Worm (Caenorhabditis elegans): Measurements from ENCODE around the gene srj-1.

The srj-1 gene

ce11 chrIV:11965327-11965726, at the start of gene srj-1:
TSS of gene srj-1 (minus strand) at chrIV:11965427.
- TF ChIP-seq aly-1 (tag; optimal IDR thresholded peaks at IDR 0.05), result no peak
- no peak for TF ChIP-seq B0310.2 (tag; optimal IDR thresholded peaks at IDR 0.05)
- no peak for TF ChIP-seq hmg-4 (GFP tag; optimal IDR thresholded peaks at IDR 0.05)
- no peak for TF ChIP-seq flt-1 (GFP tag; IDR thresholded peaks at IDR 0.05)
- TF ChIP-seq pes-1 (GFP tag; IDR thresholded peaks at IDR 0.05), result no peak
- no peak for TF ChIP-seq hnd-1 (tag; optimal IDR thresholded peaks at IDR 0.05)
- TF ChIP-seq ama-1 (optimal IDR thresholded peaks at IDR 0.05), result no peak
- TF ChIP-seq F13C5.2 (tag; optimal IDR thresholded peaks at IDR 0.05), result no peak
- TF ChIP-seq sea-1 (GFP tag; conservative IDR thresholded peaks at IDR 0.05), result no peak
- no peak for TF ChIP-seq hmbx-1 (tag; optimal IDR thresholded peaks at IDR 0.05)
- TF ChIP-seq tbx-11 (GFP tag; IDR thresholded peaks at IDR 0.05), result no peak
- no peak for TF ChIP-seq ets-7 (tag; optimal IDR thresholded peaks at IDR 0.05)
- no peak for TF ChIP-seq tra-4 (tag; optimal IDR thresholded peaks at IDR 0.05)
- TF ChIP-seq tbx-37 (GFP tag; conservative IDR thresholded peaks at IDR 0.05), result no peak
- no peak for TF ChIP-seq ceh-36 (tag; optimal IDR thresholded peaks at IDR 0.05)
- TF ChIP-seq ceh-13 (GFP tag; optimal IDR thresholded peaks at IDR 0.05), result no peak
- no peak for TF ChIP-seq scrt-1 (GFP tag; IDR thresholded peaks at IDR 0.05)

- no peak for TF ChIP-seq ceh-13 (GFP tag; optimal IDR thresholded peaks at IDR 0.05)
- TF ChIP-seq tbx-37 (GFP tag; conservative IDR thresholded peaks at IDR 0.05), result no peak
- TF ChIP-seq sea-1 (GFP tag; conservative IDR thresholded peaks at IDR 0.05), result no peak
- no peak for TF ChIP-seq F13C5.2 (tag; optimal IDR thresholded peaks at IDR 0.05)
- TF ChIP-seq hnd-1 (tag; optimal IDR thresholded peaks at IDR 0.05), result no peak
- no peak for TF ChIP-seq flt-1 (GFP tag; IDR thresholded peaks at IDR 0.05)
- TF ChIP-seq tra-4 (tag; optimal IDR thresholded peaks at IDR 0.05), result no peak
- TF ChIP-seq ets-7 (tag; optimal IDR thresholded peaks at IDR 0.05), result no peak
- no peak for TF ChIP-seq scrt-1 (GFP tag; IDR thresholded peaks at IDR 0.05)
- no peak for TF ChIP-seq ama-1 (optimal IDR thresholded peaks at IDR 0.05)
- TF ChIP-seq pes-1 (GFP tag; IDR thresholded peaks at IDR 0.05), result no peak
- no peak for TF ChIP-seq tbx-11 (GFP tag; IDR thresholded peaks at IDR 0.05)
- no peak for TF ChIP-seq aly-1 (tag; optimal IDR thresholded peaks at IDR 0.05)
- no peak for TF ChIP-seq hmbx-1 (tag; optimal IDR thresholded peaks at IDR 0.05)
- TF ChIP-seq hmg-4 (GFP tag; optimal IDR thresholded peaks at IDR 0.05), result no peak
- TF ChIP-seq ceh-36 (tag; optimal IDR thresholded peaks at IDR 0.05), result no peak
- no peak for TF ChIP-seq B0310.2 (tag; optimal IDR thresholded peaks at IDR 0.05)
Observed at ce11 chrIV:12013120-12013519, 47.9 kb upstream of the srj-1 start, which contains the start of gene spe-17. TSS of gene spe-17 (plus strand) at chrIV:12013420.

ce11 chrIV:12012439-12013003, 47.3 kb upstream of the srj-1 start:
- TF ChIP-seq aly-1 (tag; optimal IDR thresholded peaks at IDR 0.05), result no peak

- TF ChIP-seq aly-1 (tag; optimal IDR thresholded peaks at IDR 0.05) (no peak), sea-1 (GFP tag; conservative IDR thresholded peaks at IDR 0.05) (no peak), ets-7 (tag; optimal IDR thresholded peaks at IDR 0.05) (no peak), ceh-13 (GFP tag; optimal IDR thresholded peaks at IDR 0.05) (no peak), flt-1 (GFP tag; IDR thresholded peaks at IDR 0.05) (no peak), F13C5.2 (tag; optimal IDR thresholded peaks at IDR 0.05) (no peak), pes-1 (GFP tag; IDR thresholded peaks at IDR 0.05) (no peak)
Observed at ce11 chrIV:12010859-12011258, 45.6 kb upstream of the srj-1 start, which contains the start of the genes ZK617.26 and unc-22. TSS of gene ZK617.26 (minus strand) at chrIV:12010959. TSS of gene unc-22 (minus strand) at chrIV:12011007.

ce11 chrIV:12010377-12010776, 45.1 kb upstream of the srj-1 start:
- TF ChIP-seq F13C5.2 (tag; optimal IDR thresholded peaks at IDR 0.05) (no peak), scrt-1 (GFP tag; IDR thresholded peaks at IDR 0.05) (0 out of 2 replicates have a peak, but pooled peaks have one; percentile 6), flt-1 (GFP tag; IDR thresholded peaks at IDR 0.05) (no peak)

ce11 chrIV:12009046-12009674, 43.9 kb upstream of the srj-1 start:
- TF ChIP-seq tbx-11 (GFP tag; IDR thresholded peaks at IDR 0.05), result no peak
- TF ChIP-seq hnd-1 (tag; optimal IDR thresholded peaks at IDR 0.05), result no peak
- TF ChIP-seq hmg-4 (GFP tag; optimal IDR thresholded peaks at IDR 0.05), result no peak
- TF ChIP-seq B0310.2 (tag; optimal IDR thresholded peaks at IDR 0.05), result no peak
- TF ChIP-seq ceh-13 (GFP tag; optimal IDR thresholded peaks at IDR 0.05), result no peak
- no peak for TF ChIP-seq hmbx-1 (tag; optimal IDR thresholded peaks at IDR 0.05)
- TF ChIP-seq F13C5.2 (tag; optimal IDR thresholded peaks at IDR 0.05), result no peak
- no peak for TF ChIP-seq tra-4 (tag; optimal IDR thresholded peaks at IDR 0.05)
- no peak for TF ChIP-seq pes-1 (GFP tag; IDR thresholded peaks at IDR 0.05)
- TF ChIP-seq scrt-1 (GFP tag; IDR thresholded peaks at IDR 0.05), result no peak
- no peak for TF ChIP-seq ceh-36 (tag; optimal IDR thresholded peaks at IDR 0.05)
- no peak for TF ChIP-seq sea-1 (GFP tag; conservative IDR thresholded peaks at IDR 0.05)

ce11 chrIV:12005090-12005770, 40.0 kb upstream of the srj-1 start:
- TF ChIP-seq tbx-11 (GFP tag; IDR thresholded peaks at IDR 0.05) (no peak), ets-7 (tag; optimal IDR thresholded peaks at IDR 0.05) (no peak), sea-1 (GFP tag; conservative IDR thresholded peaks at IDR 0.05) (no peak), pes-1 (GFP tag; IDR thresholded peaks at IDR 0.05) (no peak), aly-1 (tag; optimal IDR thresholded peaks at IDR 0.05) (no peak), hmg-4 (GFP tag; optimal IDR thresholded peaks at IDR 0.05) (no peak), ceh-36 (tag; optimal IDR thresholded peaks at IDR 0.05) (no peak), B0310.2 (tag; optimal IDR thresholded peaks at IDR 0.05) (no peak), hnd-1 (tag; optimal IDR thresholded peaks at IDR 0.05) (no peak), tbx-37 (GFP tag; conservative IDR thresholded peaks at IDR 0.05) (no peak)

Measured in whole organism, early embryonic.